Fruit fly (Drosophila melanogaster) whole organism, embryonic: ENCODE results near the gene CG13991.

ENCODE experiments used
- ATbp ChIP-seq: fragments of 200-800 bp; sonication (Bioruptor generic); optimal IDR thresholded peaks from 2 replicates; lab custom pipeline; 2017; ENCODE audit warnings: missing biosample characterization, mild to moderate bottlenecking, missing genetic modification characterization, missing genetic modification reagents
- Atf6 ChIP-seq: fragments of 200-800 bp; sonication (Bioruptor generic); IDR thresholded peaks from 2 replicates; pipeline ENCODE4 v1.3.6; 2022; ENCODE audit warnings: missing biosample characterization, missing genetic modification characterization
- B-H2 ChIP-seq: fragments of 200-800 bp; sonication (Bioruptor generic); optimal IDR thresholded peaks from 2 replicates; lab custom pipeline; 2018; ENCODE audit warnings: missing biosample characterization, mild to moderate bottlenecking, missing genetic modification characterization
- Bgb ChIP-seq: fragments of 200-800 bp; sonication (Bioruptor generic); IDR thresholded peaks from 2 replicates; pipeline ENCODE4 v1.3.6; 2022; ENCODE audit warnings: missing biosample characterization, missing genetic modification characterization; ENCODE audit not compliant: partially characterized antibody
- CG10147 ChIP-seq: fragments of 200-800 bp; sonication (Bioruptor generic); optimal IDR thresholded peaks from 2 replicates; lab custom pipeline; 2019; ENCODE audit warnings: missing biosample characterization, mild to moderate bottlenecking, missing genetic modification characterization, moderate library complexity
- CG10431 ChIP-seq: fragments of 200-800 bp; sonication (Bioruptor generic); optimal IDR thresholded peaks from 3 replicates; lab custom pipeline; 2018; ENCODE audit warnings: missing biosample characterization, mild to moderate bottlenecking, missing genetic modification characterization
- CG10979 ChIP-seq: fragments of 200-800 bp; sonication (Bioruptor generic); optimal IDR thresholded peaks from 2 replicates; lab custom pipeline; 2018; ENCODE audit warnings: missing biosample characterization, mild to moderate bottlenecking, missing genetic modification characterization, moderate library complexity
- CG11504 ChIP-seq: fragments of 200-800 bp; sonication (Bioruptor generic); optimal IDR thresholded peaks from 3 replicates; lab custom pipeline; 2019; ENCODE audit warnings: missing biosample characterization, mild to moderate bottlenecking, missing genetic modification characterization, moderate library complexity
- CG11723 ChIP-seq: fragments of 200-800 bp; sonication (Bioruptor generic); optimal IDR thresholded peaks from 2 replicates; lab custom pipeline; 2017; ENCODE audit warnings: missing biosample characterization, mild to moderate bottlenecking, missing genetic modification characterization
- CG13424 ChIP-seq: fragments of 200-800 bp; sonication (Bioruptor generic); optimal IDR thresholded peaks from 2 replicates; lab custom pipeline; 2019; ENCODE audit warnings: missing biosample characterization, mild to moderate bottlenecking, missing genetic modification characterization, moderate library complexity
- CG13775 ChIP-seq: fragments of 200-800 bp; sonication (Bioruptor generic); optimal IDR thresholded peaks from 3 replicates; lab custom pipeline; 2017; ENCODE audit warnings: missing biosample characterization, mild to moderate bottlenecking, missing genetic modification characterization
- CG14965 ChIP-seq: fragments of 200-800 bp; sonication (Bioruptor generic); optimal IDR thresholded peaks from 2 replicates; lab custom pipeline; 2016; ENCODE audit warnings: missing biosample characterization, missing genetic modification characterization, borderline replicate concordance
- CG15479 ChIP-seq: fragments of 200-800 bp; sonication (Bioruptor generic); optimal IDR thresholded peaks from 3 replicates; lab custom pipeline; 2019; ENCODE audit warnings: missing biosample characterization, mild to moderate bottlenecking, missing genetic modification characterization, moderate library complexity
- CG15601 ChIP-seq: fragments of 200-800 bp; sonication (Bioruptor generic); optimal IDR thresholded peaks from 3 replicates; lab custom pipeline; 2019; ENCODE audit warnings: missing biosample characterization, mild to moderate bottlenecking, missing genetic modification characterization, moderate library complexity
- CG17361 ChIP-seq: fragments of 200-800 bp; sonication (Bioruptor generic); IDR thresholded peaks from 3 replicates; pipeline ENCODE4 v1.3.6; 2022; ENCODE audit warnings: missing biosample characterization, missing genetic modification characterization
- CG18476 ChIP-seq: fragments of 200-800 bp; sonication (Bioruptor generic); optimal IDR thresholded peaks from 2 replicates; lab custom pipeline; 2016; ENCODE audit warnings: missing biosample characterization, mild to moderate bottlenecking, missing genetic modification characterization
- CG2120 ChIP-seq: fragments of 200-800 bp; sonication (Bioruptor generic); optimal IDR thresholded peaks from 3 replicates; lab custom pipeline; 2016; ENCODE audit warnings: missing biosample characterization, missing genetic modification characterization
- CG31388 ChIP-seq: fragments of 200-800 bp; sonication (Bioruptor generic); optimal IDR thresholded peaks from 2 replicates; lab custom pipeline; 2016; ENCODE audit warnings: missing biosample characterization, missing genetic modification characterization
- CG32532 ChIP-seq: fragments of 200-800 bp; sonication (Bioruptor generic); IDR thresholded peaks from 2 replicates; pipeline ENCODE4 v1.3.6; 2022; ENCODE audit warnings: missing biosample characterization, missing genetic modification characterization
- CG32772 ChIP-seq: fragments of 200-800 bp; sonication (Bioruptor generic); IDR thresholded peaks from 2 replicates; pipeline ENCODE4 v1.3.6; 2022; ENCODE audit warnings: missing biosample characterization, missing genetic modification characterization
- CG33213 ChIP-seq: fragments of 200-800 bp; sonication (Bioruptor generic); optimal IDR thresholded peaks from 3 replicates; lab custom pipeline; 2016; ENCODE audit warnings: missing biosample characterization, missing genetic modification characterization
- CG6683 ChIP-seq: fragments of 200-800 bp; sonication (Bioruptor generic); optimal IDR thresholded peaks from 2 replicates; lab custom pipeline; 2017; ENCODE audit warnings: missing biosample characterization, mild to moderate bottlenecking, missing genetic modification characterization, missing genetic modification reagents
- CG6689 ChIP-seq: fragments of 200-800 bp; sonication (Bioruptor generic); IDR thresholded peaks from 2 replicates; pipeline ENCODE4 v1.3.6; 2022; ENCODE audit warnings: missing biosample characterization, missing genetic modification characterization
- CG7745 ChIP-seq: fragments of 200-800 bp; sonication (Bioruptor generic); optimal IDR thresholded peaks from 2 replicates; lab custom pipeline; 2018; ENCODE audit warnings: missing biosample characterization, mild to moderate bottlenecking, missing genetic modification characterization, moderate library complexity
- CG8924 ChIP-seq: fragments of 200-800 bp; optimal IDR thresholded peaks from 3 replicates; lab custom pipeline; 2019; ENCODE audit warnings: missing biosample characterization, mild to moderate bottlenecking, missing genetic modification characterization, moderate library complexity
- CG9876 ChIP-seq: fragments of 200-800 bp; sonication (Bioruptor generic); optimal IDR thresholded peaks from 2 replicates; lab custom pipeline; 2016; ENCODE audit warnings: missing biosample characterization, missing genetic modification characterization
- CrebB ChIP-seq: fragments of 200-800 bp; sonication (Bioruptor generic); optimal IDR thresholded peaks from 3 replicates; lab custom pipeline; 2018; ENCODE audit warnings: missing biosample characterization, mild to moderate bottlenecking, missing genetic modification characterization
- D19B ChIP-seq: fragments of 200-800 bp; sonication (Bioruptor generic); optimal IDR thresholded peaks from 2 replicates; lab custom pipeline; 2017; ENCODE audit warnings: missing biosample characterization, mild to moderate bottlenecking, missing genetic modification characterization
- Dll ChIP-seq: fragments of 200-800 bp; sonication (Bioruptor generic); IDR thresholded peaks from 4 replicates; pipeline ENCODE4 v1.3.6; 2022; ENCODE audit warnings: missing biosample characterization, missing genetic modification characterization; ENCODE audit not compliant: partially characterized antibody
- Eip74EF ChIP-seq, 2 experiments: fragments of 200-800 bp in 1 of 2; fragments of >200 bp in 1 of 2; sonication (Bioruptor generic) in 1 of 2; optimal IDR thresholded peaks; 2 replicates each; lab custom pipeline; 2017 to 2019; ENCODE audit warnings: missing biosample characterization in 2 of 2, missing genetic modification characterization in 2 of 2, mild to moderate bottlenecking in 1 of 2, moderate library complexity in 1 of 2
- Gug ChIP-seq: fragments of 200-800 bp; sonication (Bioruptor generic); IDR thresholded peaks from 4 replicates; pipeline ENCODE4 v1.3.6; 2022; ENCODE audit warnings: missing biosample characterization, missing genetic modification characterization
- Hmx ChIP-seq: fragments of 200-800 bp; sonication (Bioruptor generic); optimal IDR thresholded peaks from 2 replicates; lab custom pipeline; 2016; ENCODE audit warnings: missing biosample characterization, missing genetic modification characterization
- Lim3 ChIP-seq: fragments of 200-800 bp; sonication (Bioruptor generic); IDR thresholded peaks from 2 replicates; pipeline ENCODE4 v1.3.6; 2022; ENCODE audit warnings: missing biosample characterization, missing genetic modification characterization
- Meics ChIP-seq: fragments of 200-800 bp; sonication (Bioruptor generic); optimal IDR thresholded peaks from 2 replicates; lab custom pipeline; 2017; ENCODE audit warnings: missing biosample characterization, mild to moderate bottlenecking, missing genetic modification characterization
- Mes4 ChIP-seq: fragments of 200-800 bp; sonication (Bioruptor generic); optimal IDR thresholded peaks from 2 replicates; lab custom pipeline; 2016; ENCODE audit warnings: missing biosample characterization, missing genetic modification characterization
- Scr ChIP-seq: fragments of 200-800 bp; sonication (Bioruptor generic); IDR thresholded peaks from 2 replicates; pipeline ENCODE4 v1.3.6; 2022; ENCODE audit warnings: missing biosample characterization, missing genetic modification characterization; ENCODE audit not compliant: partially characterized antibody
- Taf1 ChIP-seq: fragments of 200-800 bp; sonication (Bioruptor generic); IDR thresholded peaks from 2 replicates; pipeline ENCODE4 v1.3.6; 2022; ENCODE audit warnings: missing biosample characterization, missing genetic modification characterization
- Trl ChIP-seq, 3 experiments: fragments of >200 bp in 2 of 3; fragments of 200-800 bp in 1 of 3; sonication (Bioruptor generic) in 1 of 3; optimal IDR thresholded peaks; 2 replicates in 1 of 3; 3 replicates in 2 of 3; lab custom pipeline; 2016 to 2017; ENCODE audit warnings: missing biosample characterization in 1 of 3, missing genetic modification characterization in 1 of 3
- Vsx1 ChIP-seq: fragments of 200-800 bp; sonication (Bioruptor generic); optimal IDR thresholded peaks from 2 replicates; lab custom pipeline; 2017; ENCODE audit warnings: missing biosample characterization, mild to moderate bottlenecking, missing genetic modification characterization, missing genetic modification reagents
- Xrp1 ChIP-seq: fragments of 200-800 bp; sonication (Bioruptor generic); IDR thresholded peaks from 2 replicates; pipeline ENCODE4 v1.3.6; 2022; ENCODE audit warnings: missing biosample characterization, missing genetic modification characterization
- crp ChIP-seq, 2 experiments: fragments of 200-800 bp; sonication (Bioruptor generic); optimal IDR thresholded peaks; 2 replicates in 1 of 2; 3 replicates in 1 of 2; lab custom pipeline; 2017; ENCODE audit warnings: missing biosample characterization in 2 of 2, missing genetic modification characterization in 2 of 2, mild to moderate bottlenecking in 1 of 2, moderate library complexity in 1 of 2
- gcm ChIP-seq: fragments of 200-800 bp; sonication (Bioruptor generic); optimal IDR thresholded peaks from 2 replicates; lab custom pipeline; 2019; ENCODE audit warnings: missing biosample characterization, mild to moderate bottlenecking, missing genetic modification characterization, moderate library complexity
- gsb-n ChIP-seq: fragments of 200-800 bp; sonication (Bioruptor generic); optimal IDR thresholded peaks from 3 replicates; lab custom pipeline; 2018; ENCODE audit warnings: missing biosample characterization, mild to moderate bottlenecking, missing genetic modification characterization
- insv ChIP-seq, 2 experiments: fragments of 200-800 bp; sonication (Bioruptor generic); optimal IDR thresholded peaks; 3 replicates each; lab custom pipeline; 2016 to 2018; ENCODE audit warnings: missing biosample characterization in 2 of 2, missing genetic modification characterization in 2 of 2
- klu ChIP-seq: fragments of 200-800 bp; sonication (Bioruptor generic); IDR thresholded peaks from 2 replicates; pipeline ENCODE4 v1.3.6; 2022; ENCODE audit warnings: missing biosample characterization, missing genetic modification characterization
- lmd ChIP-seq: fragments of 200-800 bp; sonication (Bioruptor generic); IDR thresholded peaks from 2 replicates; pipeline ENCODE4 v1.3.6; 2022; ENCODE audit warnings: missing biosample characterization, missing genetic modification characterization
- mirr ChIP-seq: fragments of 200-800 bp; sonication (Bioruptor generic); optimal IDR thresholded peaks from 3 replicates; lab custom pipeline; 2018; ENCODE audit warnings: missing biosample characterization, mild to moderate bottlenecking, missing genetic modification characterization
- seq ChIP-seq: fragments of 200-800 bp; sonication (Bioruptor generic); IDR thresholded peaks from 2 replicates; pipeline ENCODE4 v1.3.6; 2022; ENCODE audit warnings: missing biosample characterization, missing genetic modification characterization
- sr ChIP-seq: fragments of 200-800 bp; sonication (Bioruptor generic); IDR thresholded peaks from 3 replicates; pipeline ENCODE4 v1.3.6; 2022; ENCODE audit warnings: missing biosample characterization, missing genetic modification characterization
- zfh2 ChIP-seq: fragments of 200-800 bp; sonication (Bioruptor generic); optimal IDR thresholded peaks from 2 replicates; lab custom pipeline; 2016; ENCODE audit warnings: missing biosample characterization, missing genetic modification characterization

Gene CG13991

dm6 chr2L:6092300-6092699 lies 46.9 kb upstream of the CG13991 start (continued):
- no peak for TF ChIP-seq CG13775
- no peak for TF ChIP-seq CG6689 (GFP tag; lab: Robert Waterston, UW)
- no peak for TF ChIP-seq sr (GFP tag; lab: Robert Waterston, UW)
- peak in 1 of 2 experiments; percentile 11 for TF ChIP-seq Trl (optimal IDR thresholded peaks at IDR 0.05; lab: Kevin White, UChicago)
- TF ChIP-seq Trl (GFP tag; optimal IDR thresholded peaks at IDR 0.05; lab: Kevin White, UChicago) = no peak
- TF ChIP-seq D19B (GFP tag; lab: Kevin White, UChicago) = no peak
- no peak for TF ChIP-seq Xrp1 (GFP tag; lab: Robert Waterston, UW)
- no peak for TF ChIP-seq klu
- TF ChIP-seq CG10979 (tag; lab: Kevin White, UChicago) = no peak
- TF ChIP-seq CG9876 = no peak
- TF ChIP-seq Eip74EF (GFP tag; optimal IDR thresholded peaks at IDR 0.05; lab: Kevin White, UChicago) = no peak
- no peak for TF ChIP-seq lmd
- TF ChIP-seq CG32772 (GFP tag; lab: Robert Waterston, UW) = 0 out of 2 replicates have a peak, but pooled peaks have one; percentile 24
- no peak for TF ChIP-seq Bgb (GFP tag; lab: Robert Waterston, UW)
- no peak for TF ChIP-seq gcm
- TF ChIP-seq zfh2 (GFP tag; lab: Kevin White, UChicago) = no peak
- no peak for TF ChIP-seq CG10147
- no peak for TF ChIP-seq Mes4 (GFP tag; lab: Kevin White, UChicago)
- TF ChIP-seq CG2120 (GFP tag; lab: Kevin White, UChicago) = no peak
- TF ChIP-seq B-H2 (GFP tag; lab: Kevin White, UChicago) = no peak
- peak; percentile 11 for TF ChIP-seq gsb-n
- no peak for TF ChIP-seq Hmx (GFP tag; lab: Kevin White, UChicago)
- TF ChIP-seq Gug (GFP tag; lab: Robert Waterston, UW) = no peak
- TF ChIP-seq CG17361 (GFP tag; lab: Robert Waterston, UW) = no peak
- no peak for TF ChIP-seq CG15479 (GFP tag; lab: Kevin White, UChicago)
- no peak for TF ChIP-seq Scr
- no peak for TF ChIP-seq Dll (GFP tag; lab: Robert Waterston, UW)
- no peak for TF ChIP-seq CG11723
- no peak for TF ChIP-seq CG33213 (GFP tag; lab: Kevin White, UChicago)
- no peak for TF ChIP-seq CG14965 (GFP tag; lab: Kevin White, UChicago)
- TF ChIP-seq CG15601 (tag; lab: Kevin White, UChicago) = no peak
- TF ChIP-seq CG11504 (tag; lab: Kevin White, UChicago) = no peak
- peak; percentile 34 for TF ChIP-seq CG10431 (GFP tag; lab: Kevin White, UChicago)
- TF ChIP-seq Meics (GFP tag; lab: Kevin White, UChicago) = no peak
- no peak for TF ChIP-seq insv (GFP tag; optimal IDR thresholded peaks at IDR 0.05; lab: Kevin White, UChicago)
- no peak for TF ChIP-seq CG18476 (GFP tag; lab: Kevin White, UChicago)
- no peak for TF ChIP-seq CrebB (tag; lab: Kevin White, UChicago)
- no peak for TF ChIP-seq Lim3 (GFP tag; lab: Robert Waterston, UW)
- no peak for TF ChIP-seq CG7745 (tag; lab: Kevin White, UChicago)
- TF ChIP-seq CG8924 (tag; lab: Kevin White, UChicago) = no peak
- TF ChIP-seq mirr (GFP tag; lab: Kevin White, UChicago) = no peak
- no peak for TF ChIP-seq CG32532 (GFP tag; lab: Robert Waterston, UW)
- TF ChIP-seq crp (GFP tag; optimal IDR thresholded peaks at IDR 0.05; lab: Kevin White, UChicago) = no peak
- peak; percentile 65; the same call in 1 of the 2 replicates for TF ChIP-seq seq (GFP tag; lab: Robert Waterston, UW)
- no peak for TF ChIP-seq Vsx1 (GFP tag; lab: Kevin White, UChicago)
- 0 out of 2 replicates have a peak, but pooled peaks have one; percentile 14 for TF ChIP-seq Atf6
- no peak for TF ChIP-seq Taf1 (GFP tag; lab: Robert Waterston, UW)
- TF ChIP-seq ATbp (GFP tag; lab: Kevin White, UChicago) = no peak
- no peak for TF ChIP-seq CG13424 (tag; lab: Kevin White, UChicago)
- no peak for TF ChIP-seq CG6683
- TF ChIP-seq CG31388 = no peak
